Fruit fly (Drosophila melanogaster) whole organism, adult: ENCODE measurements around the gene inaF-B.

Source experiments
- CG1620 ChIP-seq: fragments of 200-800 bp; sonication (Bioruptor generic); optimal IDR thresholded peaks from 2 replicates; lab custom pipeline; 2016; ENCODE audit warnings: missing biosample characterization, missing genetic modification characterization
- CG33017 ChIP-seq: fragments of 200-800 bp; sonication (Bioruptor generic); optimal IDR thresholded peaks from 2 replicates; lab custom pipeline; 2018; ENCODE audit warnings: missing biosample characterization, mild to moderate bottlenecking, missing genetic modification characterization, moderate library complexity
- CG7101 ChIP-seq: fragments of 200-800 bp; sonication (Bioruptor generic); optimal IDR thresholded peaks from 2 replicates; lab custom pipeline; 2018; ENCODE audit warnings: missing biosample characterization, mild to moderate bottlenecking, missing genetic modification characterization, moderate library complexity
- cic ChIP-seq: fragments of 200-800 bp; sonication (Bioruptor generic); optimal IDR thresholded peaks from 2 replicates; lab custom pipeline; 2017; ENCODE audit warnings: missing biosample characterization, mild to moderate bottlenecking, missing genetic modification characterization, moderate library complexity
- cnc ChIP-seq, 2 experiments: fragments of >200 bp; optimal IDR thresholded peaks; 2 replicates each; lab custom pipeline; 2017
- kay ChIP-seq: fragments of 200-800 bp; sonication (Bioruptor generic); peaks from one replicate; lab custom pipeline; 2016; ENCODE audit warnings: missing biosample characterization, missing genetic modification characterization, borderline replicate concordance

DNA sequence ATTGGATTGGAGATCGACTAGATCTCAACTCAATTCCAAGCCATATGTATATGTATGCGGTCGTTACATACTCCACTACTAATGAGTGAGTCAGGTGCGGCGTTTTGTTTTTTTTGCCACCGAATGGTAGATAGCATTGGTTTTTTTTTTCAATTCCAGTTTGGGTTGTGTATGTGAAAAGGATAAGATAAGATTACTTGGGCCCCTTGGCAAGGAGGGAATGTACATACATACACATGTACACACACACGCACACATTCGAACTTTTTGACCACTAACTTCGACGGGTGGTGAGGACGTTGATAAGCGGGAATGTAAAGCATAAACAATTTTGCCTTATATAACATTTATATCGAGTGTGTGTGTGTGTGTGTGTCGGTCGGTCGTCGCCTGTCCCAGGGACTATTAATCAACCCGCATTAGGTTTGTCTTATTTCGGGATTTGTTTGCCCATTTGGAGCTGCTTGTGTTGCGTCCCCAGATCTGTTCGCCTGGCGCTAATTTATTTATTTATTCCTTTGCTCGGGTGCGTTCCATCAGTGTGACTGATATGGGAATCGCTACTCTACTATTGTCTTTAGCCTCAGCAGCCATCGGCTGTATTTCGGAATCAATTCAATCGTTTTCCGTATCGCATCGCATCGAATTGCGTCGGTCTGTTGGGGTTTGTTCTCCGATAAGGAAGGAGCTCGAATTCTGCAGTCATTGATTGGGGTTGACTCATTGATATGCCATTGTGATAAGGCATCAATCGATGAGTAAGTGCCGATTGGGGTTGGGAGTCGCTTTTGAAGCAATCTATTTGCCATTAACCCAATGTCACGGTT is 44.7 kb downstream of the inaF-B start:
- TF ChIP-seq CG1620 (GFP tag; lab: Kevin White, UChicago) (no peak), kay (GFP tag; lab: Kevin White, UChicago) (peak; percentile 20), cic (GFP tag; lab: Kevin White, UChicago) (no peak), CG33017 (no peak), cnc (optimal IDR thresholded peaks at IDR 0.05; lab: Kevin White, UChicago) (no peak), CG7101 (tag; lab: Kevin White, UChicago) (no peak)
